Fruit fly (Drosophila melanogaster) whole organism, pupa: ENCODE results near the gene CG13924.
A peak's percentile ranks its signal among the peaks of the same experiment; 100 is the strongest.

Experiments used
- CG10348 ChIP-seq: fragments of 200-800 bp; sonication (Bioruptor generic); IDR thresholded peaks from 2 replicates; pipeline ENCODE4 v1.3.6; 2022; ENCODE audit warnings: missing biosample characterization, missing genetic modification characterization
- CG12605 ChIP-seq: fragments of 200-800 bp; sonication (Bioruptor generic); IDR thresholded peaks from 2 replicates; pipeline ENCODE4 v1.3.6; 2022; ENCODE audit warnings: missing biosample characterization, missing genetic modification characterization
- CG13204 ChIP-seq: fragments of 200-800 bp; sonication (Bioruptor generic); optimal IDR thresholded peaks from 2 replicates; lab custom pipeline; 2018; ENCODE audit warnings: missing biosample characterization, mild to moderate bottlenecking, missing genetic modification characterization, moderate library complexity
- CG14655 ChIP-seq: fragments of 200-800 bp; sonication (Bioruptor generic); optimal IDR thresholded peaks from 3 replicates; lab custom pipeline; 2017; ENCODE audit warnings: mild to moderate bottlenecking, missing biosample characterization, missing genetic modification reagents, missing genetic modification characterization
- CG15710 ChIP-seq: fragments of 200-800 bp; sonication (Bioruptor generic); optimal IDR thresholded peaks from 2 replicates; lab custom pipeline; 2018; ENCODE audit warnings: missing biosample characterization, mild to moderate bottlenecking, missing genetic modification characterization, moderate library complexity
- CG17806 ChIP-seq: fragments of 200-800 bp; sonication (Bioruptor generic); optimal IDR thresholded peaks from 2 replicates; lab custom pipeline; 2018; ENCODE audit warnings: missing biosample characterization, mild to moderate bottlenecking, missing genetic modification characterization, moderate library complexity
- CG32121 ChIP-seq: fragments of 200-800 bp; sonication (Bioruptor generic); IDR thresholded peaks from 2 replicates; pipeline ENCODE4 v1.3.6; 2022; ENCODE audit warnings: missing biosample characterization, missing genetic modification characterization
- CG34367 ChIP-seq: fragments of 200-800 bp; sonication (Bioruptor generic); optimal IDR thresholded peaks from 2 replicates; lab custom pipeline; 2018; ENCODE audit warnings: missing biosample characterization, mild to moderate bottlenecking, missing genetic modification characterization
- CG4496 ChIP-seq: fragments of 200-800 bp; sonication (Bioruptor generic); IDR thresholded peaks from 3 replicates; pipeline ENCODE4 v1.3.6; 2022; ENCODE audit warnings: missing biosample characterization, missing genetic modification characterization
- CG8159 ChIP-seq: fragments of 200-800 bp; sonication (Bioruptor generic); optimal IDR thresholded peaks from 3 replicates; lab custom pipeline; 2018; ENCODE audit warnings: missing biosample characterization, mild to moderate bottlenecking, missing genetic modification characterization, moderate library complexity
- CG8301 ChIP-seq: fragments of 200-800 bp; sonication (Bioruptor generic); optimal IDR thresholded peaks from 2 replicates; lab custom pipeline; 2018; ENCODE audit warnings: missing biosample characterization, mild to moderate bottlenecking, missing genetic modification characterization
- CG9948 ChIP-seq: fragments of 200-800 bp; sonication (Bioruptor generic); optimal IDR thresholded peaks from 2 replicates; lab custom pipeline; 2018; ENCODE audit warnings: missing biosample characterization, mild to moderate bottlenecking, missing genetic modification characterization, moderate library complexity
- D1 ChIP-seq: fragments of 200-800 bp; sonication (Bioruptor generic); optimal IDR thresholded peaks from 2 replicates; lab custom pipeline; 2018; ENCODE audit warnings: missing biosample characterization, mild to moderate bottlenecking, missing genetic modification characterization, moderate library complexity
- EcR ChIP-seq: fragments of 200-800 bp; sonication (Bioruptor generic); optimal IDR thresholded peaks from 3 replicates; lab custom pipeline; 2019; ENCODE audit warnings: missing biosample characterization, missing genetic modification characterization, mild to moderate bottlenecking, moderate library complexity, missing genetic modification reagents
- Ets98B ChIP-seq: fragments of 200-800 bp; sonication (Bioruptor generic); IDR thresholded peaks from 2 replicates; pipeline ENCODE4 v1.3.6; 2022; ENCODE audit warnings: missing biosample characterization, missing genetic modification characterization
- Pif1A ChIP-seq: fragments of 200-800 bp; sonication (Bioruptor generic); optimal IDR thresholded peaks from 3 replicates; lab custom pipeline; 2016; ENCODE audit warnings: missing biosample characterization, missing genetic modification characterization
- Pif1B ChIP-seq: fragments of 200-800 bp; sonication (Bioruptor generic); optimal IDR thresholded peaks from 3 replicates; lab custom pipeline; 2016; ENCODE audit warnings: missing biosample characterization, missing genetic modification characterization
- Snoo ChIP-seq: fragments of 200-800 bp; sonication (Bioruptor generic); optimal IDR thresholded peaks from 3 replicates; lab custom pipeline; 2017; ENCODE audit warnings: missing biosample characterization, mild to moderate bottlenecking, missing genetic modification characterization, inconsistent platforms
- fd96Ca ChIP-seq: fragments of 200-800 bp; sonication (Bioruptor generic); IDR thresholded peaks from 3 replicates; pipeline ENCODE4 v1.3.6; 2022; ENCODE audit warnings: missing biosample characterization, missing genetic modification characterization
- gl ChIP-seq: fragments of 200-800 bp; sonication (Bioruptor generic); optimal IDR thresholded peaks from 2 replicates; lab custom pipeline; 2018; ENCODE audit warnings: missing biosample characterization, mild to moderate bottlenecking, missing genetic modification characterization
- rn ChIP-seq: fragments of 200-800 bp; sonication (Bioruptor generic); IDR thresholded peaks from 2 replicates; pipeline ENCODE4 v1.3.6; 2022; ENCODE audit warnings: missing biosample characterization, missing genetic modification characterization

The CG13924 gene

dm6 chr3L:1886125-1886544, 16.3 kb downstream of the CG13924 start:
- TF ChIP-seq EcR (GFP tag; lab: Kevin White, UChicago) (no peak), CG13204 (GFP tag; lab: Kevin White, UChicago) (peak; percentile 91), D1 (tag; lab: Kevin White, UChicago) (peak; percentile 90), CG8159 (tag; lab: Kevin White, UChicago) (peak; percentile 98), CG17806 (peak; percentile 98), Pif1A (GFP tag; lab: Kevin White, UChicago) (peak; percentile 98), CG4496 (GFP tag; lab: Robert Waterston, UW) (peak; percentile 99), CG14655 (GFP tag; lab: Kevin White, UChicago) (peak; percentile 99), CG15710 (tag; lab: Kevin White, UChicago) (peak; percentile 97), CG32121 (GFP tag; lab: Robert Waterston, UW) (peak; percentile 99), gl (tag; lab: Kevin White, UChicago) (peak; percentile 95), Ets98B (GFP tag; lab: Robert Waterston, UW) (peak; percentile 99), CG12605 (peak; percentile 97), CG34367 (tag; lab: Kevin White, UChicago) (peak; percentile 98), Snoo (tag; lab: Kevin White, UChicago) (peak; percentile 92), CG10348 (GFP tag; lab: Robert Waterston, UW) (peak; percentile 92), CG9948 (tag; lab: Kevin White, UChicago) (peak; percentile 96), CG8301 (peak; percentile 99), Pif1B (GFP tag; lab: Kevin White, UChicago) (peak; percentile 97), fd96Ca (peak; percentile 98), rn (GFP tag; lab: Robert Waterston, UW) (peak; percentile 97)

DNA sequence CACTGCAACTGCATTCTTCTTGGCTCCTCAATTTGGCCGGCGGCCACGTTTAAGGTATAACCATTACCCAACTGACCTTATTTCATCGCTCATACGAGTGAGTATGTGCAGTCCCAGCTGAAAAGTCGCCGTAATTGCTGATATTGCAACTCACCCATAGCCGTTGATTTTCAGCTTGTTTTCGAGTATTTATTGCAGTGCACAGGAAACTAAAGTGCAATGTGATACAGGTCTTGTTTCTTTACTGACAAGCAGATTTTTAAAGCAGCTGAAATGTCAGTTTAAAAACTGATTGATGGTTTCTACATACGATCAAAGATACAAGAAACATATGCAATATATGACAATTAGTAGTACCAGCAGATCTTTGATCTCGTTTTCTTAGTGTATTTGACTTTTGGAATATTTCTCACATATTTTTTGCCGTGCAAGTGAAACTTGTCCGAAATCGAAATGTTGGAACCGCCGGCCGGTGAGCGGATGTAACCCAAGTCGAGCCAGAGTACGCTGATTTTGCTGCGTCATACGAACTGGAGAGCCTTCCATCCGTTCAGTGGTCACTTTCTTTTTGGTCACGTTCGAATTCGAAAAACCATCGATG, 18.2 kb downstream of the CG13924 start:
- TF ChIP-seq Snoo (tag; lab: Kevin White, UChicago) (no peak), rn (GFP tag; lab: Robert Waterston, UW) (no peak), CG9948 (tag; lab: Kevin White, UChicago) (no peak), CG13204 (GFP tag; lab: Kevin White, UChicago) (no peak), Pif1B (GFP tag; lab: Kevin White, UChicago) (no peak), CG8159 (tag; lab: Kevin White, UChicago) (no peak), CG34367 (tag; lab: Kevin White, UChicago) (no peak)

DNA sequence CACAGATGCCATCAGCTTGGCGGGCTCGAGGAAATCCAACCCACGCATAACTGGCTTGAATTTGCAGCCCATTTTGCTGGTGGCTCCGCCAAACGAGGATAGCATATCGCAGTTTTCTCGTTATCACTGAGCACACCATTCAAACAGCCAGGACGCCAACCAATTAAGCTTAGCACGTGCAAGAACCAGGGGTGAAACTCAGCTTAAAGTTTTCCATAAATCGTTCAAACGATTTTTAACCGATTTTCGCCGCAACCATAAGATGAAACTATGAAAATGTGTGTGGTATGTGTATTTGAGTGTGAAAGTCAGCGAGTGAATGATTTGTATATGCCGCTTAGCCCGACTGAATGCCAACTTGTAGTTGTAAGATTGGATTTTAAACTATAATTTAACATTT, 21.1 kb downstream of the CG13924 start:
- TF ChIP-seq CG4496 (GFP tag; lab: Robert Waterston, UW) (peak; percentile 25; the same call in 1 of the 3 replicates), Pif1B (GFP tag; lab: Kevin White, UChicago) (no peak), Pif1A (GFP tag; lab: Kevin White, UChicago) (no peak), CG8159 (tag; lab: Kevin White, UChicago) (no peak), gl (tag; lab: Kevin White, UChicago) (no peak), CG14655 (GFP tag; lab: Kevin White, UChicago) (no peak), CG32121 (GFP tag; lab: Robert Waterston, UW) (no peak), CG34367 (tag; lab: Kevin White, UChicago) (no peak)
- TF ChIP-seq, all 21 proteins: peak for 1

- no peak for TF ChIP-seq CG9948 (tag; lab: Kevin White, UChicago)
- no peak for TF ChIP-seq rn (GFP tag; lab: Robert Waterston, UW)
- no peak for TF ChIP-seq Ets98B (GFP tag; lab: Robert Waterston, UW)
- no peak for TF ChIP-seq D1 (tag; lab: Kevin White, UChicago)
- TF ChIP-seq Pif1B (GFP tag; lab: Kevin White, UChicago), result no peak
- TF ChIP-seq CG32121 (GFP tag; lab: Robert Waterston, UW), result no peak
- TF ChIP-seq CG34367 (tag; lab: Kevin White, UChicago), result no peak
- no peak for TF ChIP-seq gl (tag; lab: Kevin White, UChicago)
These were observed 22.1 kb downstream of the CG13924 start for dm6 chr3L:1891914-1892313.

- TF ChIP-seq CG17806 (no peak), D1 (tag; lab: Kevin White, UChicago) (no peak), CG10348 (GFP tag; lab: Robert Waterston, UW) (no peak), Snoo (tag; lab: Kevin White, UChicago) (no peak), rn (GFP tag; lab: Robert Waterston, UW) (no peak), CG4496 (GFP tag; lab: Robert Waterston, UW) (no peak), Ets98B (GFP tag; lab: Robert Waterston, UW) (no peak), CG14655 (GFP tag; lab: Kevin White, UChicago) (no peak), Pif1B (GFP tag; lab: Kevin White, UChicago) (no peak)
- TF ChIP-seq, all 21 proteins: peak for 0
These were observed 27.9 kb downstream of the CG13924 start for dm6 chr3L:1897709-1898108.

dm6 chr3L:1899616-1900015, 29.8 kb downstream of the CG13924 start:
- TF ChIP-seq CG4496 (GFP tag; lab: Robert Waterston, UW) (0 out of 3 replicates have a peak, but pooled peaks have one; percentile 37), CG10348 (GFP tag; lab: Robert Waterston, UW) (no peak), Pif1B (GFP tag; lab: Kevin White, UChicago) (no peak), CG12605 (no peak), rn (GFP tag; lab: Robert Waterston, UW) (no peak), CG17806 (no peak), EcR (GFP tag; lab: Kevin White, UChicago) (peak; percentile 78), CG34367 (tag; lab: Kevin White, UChicago) (no peak), Ets98B (GFP tag; lab: Robert Waterston, UW) (no peak), gl (tag; lab: Kevin White, UChicago) (no peak), fd96Ca (no peak), CG9948 (tag; lab: Kevin White, UChicago) (no peak)
- TF ChIP-seq, all 21 proteins: peak for 2
